Fruit fly (Drosophila melanogaster) whole organism, pupa: ENCODE data around the gene Ubi-p63E.

Experiments
- CG10348 ChIP-seq: fragments of 200-800 bp; sonication (Bioruptor generic); IDR thresholded peaks from 2 replicates; pipeline ENCODE4 v1.3.6; 2022; ENCODE audit warnings: missing biosample characterization, missing genetic modification characterization
- CG12605 ChIP-seq: fragments of 200-800 bp; sonication (Bioruptor generic); IDR thresholded peaks from 2 replicates; pipeline ENCODE4 v1.3.6; 2022; ENCODE audit warnings: missing biosample characterization, missing genetic modification characterization
- CG13204 ChIP-seq: fragments of 200-800 bp; sonication (Bioruptor generic); optimal IDR thresholded peaks from 2 replicates; lab custom pipeline; 2018; ENCODE audit warnings: missing biosample characterization, mild to moderate bottlenecking, missing genetic modification characterization, moderate library complexity
- CG14655 ChIP-seq: fragments of 200-800 bp; sonication (Bioruptor generic); optimal IDR thresholded peaks from 3 replicates; lab custom pipeline; 2017; ENCODE audit warnings: mild to moderate bottlenecking, missing biosample characterization, missing genetic modification reagents, missing genetic modification characterization
- CG15710 ChIP-seq: fragments of 200-800 bp; sonication (Bioruptor generic); optimal IDR thresholded peaks from 2 replicates; lab custom pipeline; 2018; ENCODE audit warnings: missing biosample characterization, mild to moderate bottlenecking, missing genetic modification characterization, moderate library complexity
- CG17806 ChIP-seq: fragments of 200-800 bp; sonication (Bioruptor generic); optimal IDR thresholded peaks from 2 replicates; lab custom pipeline; 2018; ENCODE audit warnings: missing biosample characterization, mild to moderate bottlenecking, missing genetic modification characterization, moderate library complexity
- CG32121 ChIP-seq: fragments of 200-800 bp; sonication (Bioruptor generic); IDR thresholded peaks from 2 replicates; pipeline ENCODE4 v1.3.6; 2022; ENCODE audit warnings: missing biosample characterization, missing genetic modification characterization
- CG34367 ChIP-seq: fragments of 200-800 bp; sonication (Bioruptor generic); optimal IDR thresholded peaks from 2 replicates; lab custom pipeline; 2018; ENCODE audit warnings: missing biosample characterization, mild to moderate bottlenecking, missing genetic modification characterization
- CG4496 ChIP-seq: fragments of 200-800 bp; sonication (Bioruptor generic); IDR thresholded peaks from 3 replicates; pipeline ENCODE4 v1.3.6; 2022; ENCODE audit warnings: missing biosample characterization, missing genetic modification characterization
- CG8159 ChIP-seq: fragments of 200-800 bp; sonication (Bioruptor generic); optimal IDR thresholded peaks from 3 replicates; lab custom pipeline; 2018; ENCODE audit warnings: missing biosample characterization, mild to moderate bottlenecking, missing genetic modification characterization, moderate library complexity
- CG8301 ChIP-seq: fragments of 200-800 bp; sonication (Bioruptor generic); optimal IDR thresholded peaks from 2 replicates; lab custom pipeline; 2018; ENCODE audit warnings: missing biosample characterization, mild to moderate bottlenecking, missing genetic modification characterization
- CG9948 ChIP-seq: fragments of 200-800 bp; sonication (Bioruptor generic); optimal IDR thresholded peaks from 2 replicates; lab custom pipeline; 2018; ENCODE audit warnings: missing biosample characterization, mild to moderate bottlenecking, missing genetic modification characterization, moderate library complexity
- D1 ChIP-seq: fragments of 200-800 bp; sonication (Bioruptor generic); optimal IDR thresholded peaks from 2 replicates; lab custom pipeline; 2018; ENCODE audit warnings: missing biosample characterization, mild to moderate bottlenecking, missing genetic modification characterization, moderate library complexity
- EcR ChIP-seq: fragments of 200-800 bp; sonication (Bioruptor generic); optimal IDR thresholded peaks from 3 replicates; lab custom pipeline; 2019; ENCODE audit warnings: missing biosample characterization, missing genetic modification characterization, mild to moderate bottlenecking, moderate library complexity, missing genetic modification reagents
- Ets98B ChIP-seq: fragments of 200-800 bp; sonication (Bioruptor generic); IDR thresholded peaks from 2 replicates; pipeline ENCODE4 v1.3.6; 2022; ENCODE audit warnings: missing biosample characterization, missing genetic modification characterization
- Pif1A ChIP-seq: fragments of 200-800 bp; sonication (Bioruptor generic); optimal IDR thresholded peaks from 3 replicates; lab custom pipeline; 2016; ENCODE audit warnings: missing biosample characterization, missing genetic modification characterization
- Pif1B ChIP-seq: fragments of 200-800 bp; sonication (Bioruptor generic); optimal IDR thresholded peaks from 3 replicates; lab custom pipeline; 2016; ENCODE audit warnings: missing biosample characterization, missing genetic modification characterization
- Snoo ChIP-seq: fragments of 200-800 bp; sonication (Bioruptor generic); optimal IDR thresholded peaks from 3 replicates; lab custom pipeline; 2017; ENCODE audit warnings: missing biosample characterization, mild to moderate bottlenecking, missing genetic modification characterization, inconsistent platforms
- fd96Ca ChIP-seq: fragments of 200-800 bp; sonication (Bioruptor generic); IDR thresholded peaks from 3 replicates; pipeline ENCODE4 v1.3.6; 2022; ENCODE audit warnings: missing biosample characterization, missing genetic modification characterization
- gl ChIP-seq: fragments of 200-800 bp; sonication (Bioruptor generic); optimal IDR thresholded peaks from 2 replicates; lab custom pipeline; 2018; ENCODE audit warnings: missing biosample characterization, mild to moderate bottlenecking, missing genetic modification characterization
- rn ChIP-seq: fragments of 200-800 bp; sonication (Bioruptor generic); IDR thresholded peaks from 2 replicates; pipeline ENCODE4 v1.3.6; 2022; ENCODE audit warnings: missing biosample characterization, missing genetic modification characterization

The Ubi-p63E gene

DNA sequence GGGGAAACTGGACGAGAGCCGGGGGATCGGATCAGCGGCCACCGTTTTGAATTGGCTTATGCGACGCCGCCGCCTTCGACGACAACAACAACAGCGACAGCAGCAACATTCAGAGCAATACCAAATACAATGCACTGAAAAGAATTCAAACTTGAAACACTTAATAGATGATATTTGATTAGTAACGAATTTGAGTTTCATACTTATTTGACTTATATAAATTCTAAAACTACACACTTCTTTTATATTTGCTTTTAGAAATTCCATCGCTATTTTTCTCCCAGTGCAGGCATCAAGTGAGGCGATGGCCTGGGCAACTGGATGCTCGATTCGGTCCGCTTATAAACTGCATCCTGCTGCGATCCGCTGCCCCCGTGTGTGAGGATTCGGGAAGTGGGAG is 35.0 kb downstream of the Ubi-p63E start:
- TF ChIP-seq CG12605: peak; percentile 58; the same call in 1 of the 2 replicates
- peak; percentile 71 for TF ChIP-seq CG34367 (tag; lab: Kevin White, UChicago)
- TF ChIP-seq CG8301 (tag; lab: Kevin White, UChicago): peak; percentile 52
- peak; percentile 67 for TF ChIP-seq CG9948 (tag; lab: Kevin White, UChicago)
- peak; percentile 38 for TF ChIP-seq Pif1B
- peak; percentile 66 for TF ChIP-seq CG17806
- TF ChIP-seq CG32121: no peak
- no peak for TF ChIP-seq fd96Ca
- TF ChIP-seq CG4496: peak; percentile 63; the same call in 1 of the 3 replicates
- peak; percentile 74 for TF ChIP-seq CG15710 (tag; lab: Kevin White, UChicago)
- peak; percentile 19 for TF ChIP-seq gl (tag; lab: Kevin White, UChicago)
- peak; percentile 48 for TF ChIP-seq Snoo (tag; lab: Kevin White, UChicago)
- no peak for TF ChIP-seq rn
- peak; percentile 47 for TF ChIP-seq CG14655 (GFP tag; lab: Kevin White, UChicago)
- no peak for TF ChIP-seq EcR
- TF ChIP-seq CG10348 (GFP tag; lab: Robert Waterston, UW): no peak
- TF ChIP-seq Pif1A: peak; percentile 48
- TF ChIP-seq Ets98B (GFP tag; lab: Robert Waterston, UW): peak; percentile 54
- TF ChIP-seq D1 (tag; lab: Kevin White, UChicago): peak; percentile 33
- peak; percentile 64 for TF ChIP-seq CG13204 (GFP tag; lab: Kevin White, UChicago)
- TF ChIP-seq CG8159: peak; percentile 68
- TF ChIP-seq, all 21 proteins: peak for 16

DNA sequence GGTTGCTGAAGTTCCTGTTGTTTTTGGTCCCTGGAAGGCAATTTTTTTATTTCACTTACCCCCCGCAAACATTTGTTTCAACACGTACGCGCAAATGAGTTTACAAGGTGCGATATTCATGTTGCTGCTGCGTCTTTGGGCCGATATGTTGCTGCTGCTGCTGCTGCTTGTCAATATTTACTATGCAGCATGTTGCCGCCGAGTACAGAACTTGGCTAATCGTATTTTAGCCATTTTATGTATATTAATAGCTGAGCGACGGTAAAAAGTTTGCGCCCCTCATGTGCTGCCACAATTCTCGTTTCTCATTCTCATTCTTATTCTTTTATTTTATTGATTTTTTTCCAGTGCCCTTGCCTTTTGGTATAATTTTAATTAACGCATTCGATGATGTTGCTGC is 36.6 kb downstream of the Ubi-p63E start:
- TF ChIP-seq CG8301 (tag; lab: Kevin White, UChicago) (no peak), CG34367 (tag; lab: Kevin White, UChicago) (no peak), CG10348 (GFP tag; lab: Robert Waterston, UW) (no peak), CG14655 (GFP tag; lab: Kevin White, UChicago) (no peak), Pif1B (no peak), Pif1A (no peak), CG12605 (no peak), Ets98B (GFP tag; lab: Robert Waterston, UW) (no peak), CG9948 (tag; lab: Kevin White, UChicago) (no peak), fd96Ca (no peak), CG17806 (no peak), CG4496 (no peak), D1 (tag; lab: Kevin White, UChicago) (no peak), CG15710 (tag; lab: Kevin White, UChicago) (no peak), rn (no peak), CG13204 (GFP tag; lab: Kevin White, UChicago) (no peak)

DNA sequence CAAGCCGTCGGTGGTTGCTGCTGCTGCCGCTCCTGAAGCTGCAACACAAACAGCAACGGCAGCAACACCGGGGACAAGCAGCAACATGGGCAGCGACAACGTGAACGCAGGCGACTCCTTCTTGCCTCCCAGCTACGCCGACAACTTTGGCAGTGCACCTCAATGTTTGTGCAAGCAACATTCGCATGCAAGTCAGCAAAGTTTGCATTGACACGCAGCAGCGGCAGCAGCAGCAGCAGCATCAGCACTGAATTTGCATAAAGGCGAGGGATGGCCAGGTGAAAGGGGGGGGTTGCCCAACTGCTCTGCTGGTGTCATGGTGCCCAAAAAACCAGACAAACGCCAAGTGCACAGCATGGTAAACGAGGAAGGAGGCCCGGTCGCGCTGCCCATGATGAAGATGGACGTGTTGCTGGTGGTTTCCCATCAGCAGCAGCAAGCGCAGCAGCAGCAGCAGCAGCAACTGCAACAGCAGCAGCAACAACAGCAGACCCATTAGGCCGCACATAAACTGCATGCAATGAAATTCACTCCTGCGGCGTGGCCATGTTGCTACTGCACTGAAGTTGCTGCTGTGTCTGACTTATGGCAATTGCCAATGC is 37.6 kb downstream of the Ubi-p63E start:
- no peak for TF ChIP-seq CG8159
- no peak for TF ChIP-seq CG4496
- TF ChIP-seq CG13204 (GFP tag; lab: Kevin White, UChicago): peak; percentile 20
- TF ChIP-seq, all 21 proteins: peak for 1

DNA sequence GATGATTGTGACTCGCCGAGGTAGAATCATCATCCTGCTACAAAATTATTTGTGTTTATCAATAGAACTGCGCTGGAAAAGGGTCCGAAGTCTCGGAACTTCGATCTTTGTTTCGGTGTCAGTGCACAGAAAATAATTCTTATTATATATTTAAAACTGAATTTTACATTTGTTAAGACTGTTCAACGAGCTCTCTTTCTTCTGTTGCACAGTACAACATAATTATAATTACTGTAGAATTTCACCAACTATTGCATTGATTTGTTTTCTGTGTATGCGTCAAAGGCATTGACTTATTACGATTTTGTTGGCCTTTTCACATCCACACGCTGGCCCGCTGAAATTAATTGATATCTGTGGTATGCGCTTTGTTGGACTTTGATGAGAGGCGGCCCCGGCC is 39.5 kb downstream of the Ubi-p63E start:
- TF ChIP-seq CG17806: peak; percentile 27
- TF ChIP-seq EcR: no peak
- TF ChIP-seq CG14655 (GFP tag; lab: Kevin White, UChicago): peak; percentile 23

- peak; percentile 22 for TF ChIP-seq CG14655 (GFP tag; lab: Kevin White, UChicago)
- peak; percentile 10 for TF ChIP-seq CG34367 (tag; lab: Kevin White, UChicago)
- TF ChIP-seq CG8301 (tag; lab: Kevin White, UChicago): peak; percentile 2
- no peak for TF ChIP-seq CG13204 (GFP tag; lab: Kevin White, UChicago)
- no peak for TF ChIP-seq CG4496
- no peak for TF ChIP-seq CG12605
- TF ChIP-seq CG15710 (tag; lab: Kevin White, UChicago): peak; percentile 11
- peak; percentile 11 for TF ChIP-seq CG9948 (tag; lab: Kevin White, UChicago)
- TF ChIP-seq Pif1B: no peak
- peak; percentile 36 for TF ChIP-seq CG8159
- peak; percentile 28 for TF ChIP-seq CG17806
- TF ChIP-seq CG32121: no peak
These were observed 40.2 kb downstream of the Ubi-p63E start for dm6 chr3L:3862504-3863380.

DNA sequence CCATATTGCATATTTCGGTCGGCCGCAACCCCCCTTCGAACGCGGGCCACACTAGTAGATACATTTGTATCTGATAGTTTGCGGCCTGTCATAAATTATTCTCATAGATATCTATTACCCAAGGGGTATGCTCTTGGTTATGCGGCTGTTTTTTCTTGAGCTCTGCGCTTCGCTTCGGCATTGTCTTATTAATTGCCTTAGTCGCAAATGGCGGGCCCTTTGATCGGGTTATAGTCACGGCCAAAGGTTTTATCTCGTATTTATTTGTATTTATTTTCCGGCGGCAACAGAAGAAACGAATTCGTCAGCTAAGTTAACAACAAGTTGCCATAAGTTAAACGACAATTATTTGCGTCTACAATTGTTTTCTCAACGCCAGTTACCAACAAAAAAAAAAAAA is 47.0 kb downstream of the Ubi-p63E start:
- TF ChIP-seq Ets98B (GFP tag; lab: Robert Waterston, UW) (no peak), fd96Ca (no peak), EcR (no peak), CG17806 (no peak), gl (tag; lab: Kevin White, UChicago) (no peak), CG14655 (GFP tag; lab: Kevin White, UChicago) (no peak), CG8301 (tag; lab: Kevin White, UChicago) (no peak), CG15710 (tag; lab: Kevin White, UChicago) (no peak), D1 (tag; lab: Kevin White, UChicago) (no peak), CG34367 (tag; lab: Kevin White, UChicago) (no peak), Pif1A (no peak), rn (no peak), CG32121 (no peak), CG13204 (GFP tag; lab: Kevin White, UChicago) (no peak), Pif1B (no peak), CG9948 (tag; lab: Kevin White, UChicago) (no peak), CG8159 (no peak), Snoo (tag; lab: Kevin White, UChicago) (no peak), CG12605 (no peak)
